Worm (Caenorhabditis elegans): ENCODE measurements around the gene T04C12.33.
A peak's percentile ranks its signal among the peaks of the same experiment; 100 is the strongest.

- peak in 1 of 2 experiments; percentile 75 for TF ChIP-seq lsy-2 (tag; optimal IDR thresholded peaks at IDR 0.05)
- no peak for TF ChIP-seq lin-39 (tag; optimal IDR thresholded peaks at IDR 0.05)
- peak; percentile 21 for TF ChIP-seq mab-5 (tag; optimal IDR thresholded peaks at IDR 0.05)
- peak; percentile 40 for TF ChIP-seq ama-1 (optimal IDR thresholded peaks at IDR 0.05)
- peak; percentile 55 for TF ChIP-seq snpc-4 (tag; optimal IDR thresholded peaks at IDR 0.05)
- peak; percentile 88 for TF ChIP-seq C34F6.9 (tag; optimal IDR thresholded peaks at IDR 0.05)
- no peak for TF ChIP-seq nhr-11 (tag; optimal IDR thresholded peaks at IDR 0.05)
- no peak for TF ChIP-seq nhr-12 (tag; optimal IDR thresholded peaks at IDR 0.05)
- TF ChIP-seq zag-1 (tag; optimal IDR thresholded peaks at IDR 0.05), result peak; percentile 15
- no peak for TF ChIP-seq mdl-1 (tag; optimal IDR thresholded peaks at IDR 0.05)
- no peak for TF ChIP-seq nhr-237 (tag; optimal IDR thresholded peaks at IDR 0.05)
- peak; percentile 20 for TF ChIP-seq nhr-21 (tag; optimal IDR thresholded peaks at IDR 0.05)
- TF ChIP-seq ztf-11 (tag; optimal IDR thresholded peaks at IDR 0.05), result no peak
Measured at ce11 chrV:11078104-11078724, 26.2 kb downstream of the T04C12.33 start, which contains the start of gene act-2.

Data from whole organism, L2 larva.